Fruit fly (Drosophila melanogaster) whole organism, prepupa: Measurements from ENCODE around the gene THADA.

Source experiments
- Blimp-1 ChIP-seq: fragments of 200-800 bp; sonication (Bioruptor generic); optimal IDR thresholded peaks from 3 replicates; lab custom pipeline; 2017; ENCODE audit warnings: missing biosample characterization, missing genetic modification characterization, mild to moderate bottlenecking, moderate library complexity, missing genetic modification reagents
- CG10631 ChIP-seq: fragments of 200-800 bp; sonication (Bioruptor generic); optimal IDR thresholded peaks from 2 replicates; lab custom pipeline; 2016; ENCODE audit warnings: missing biosample characterization, missing genetic modification characterization
- CG10669 ChIP-seq: fragments of 200-800 bp; sonication (Bioruptor generic); optimal IDR thresholded peaks from 3 replicates; lab custom pipeline; 2018; ENCODE audit warnings: missing biosample characterization, mild to moderate bottlenecking, missing genetic modification characterization, moderate library complexity
- CG11294 ChIP-seq: fragments of 200-800 bp; sonication (Bioruptor generic); IDR thresholded peaks from 2 replicates; pipeline ENCODE4 v1.3.6; 2022; ENCODE audit warnings: missing biosample characterization, missing genetic modification characterization
- CG11762 ChIP-seq: fragments of 200-800 bp; sonication (Bioruptor generic); optimal IDR thresholded peaks from 3 replicates; lab custom pipeline; 2016; ENCODE audit warnings: missing biosample characterization, missing genetic modification characterization; ENCODE audit not compliant: insufficient read depth
- CG11902 ChIP-seq: fragments of 200-800 bp; sonication (Bioruptor generic); optimal IDR thresholded peaks from 3 replicates; lab custom pipeline; 2016; ENCODE audit warnings: missing biosample characterization, missing genetic modification characterization
- CG1621 ChIP-seq: fragments of 200-800 bp; sonication (Bioruptor generic); optimal IDR thresholded peaks from 3 replicates; lab custom pipeline; 2018; ENCODE audit warnings: missing biosample characterization, mild to moderate bottlenecking, missing genetic modification characterization
- CG16779 ChIP-seq: fragments of 200-800 bp; sonication (Bioruptor generic); optimal IDR thresholded peaks from 3 replicates; lab custom pipeline; 2017; ENCODE audit warnings: missing biosample characterization, mild to moderate bottlenecking, missing genetic modification characterization
- CG3032 ChIP-seq: fragments of 200-800 bp; optimal IDR thresholded peaks from 2 replicates; lab custom pipeline; 2019; ENCODE audit warnings: missing biosample characterization, mild to moderate bottlenecking, missing genetic modification characterization, moderate library complexity
- CG31627 ChIP-seq: fragments of 200-800 bp; sonication (Bioruptor generic); optimal IDR thresholded peaks from 3 replicates; lab custom pipeline; 2016; ENCODE audit warnings: missing biosample characterization, missing genetic modification characterization
- CG3919 ChIP-seq: fragments of 200-800 bp; sonication (Bioruptor generic); optimal IDR thresholded peaks from 3 replicates; lab custom pipeline; 2016; ENCODE audit warnings: missing biosample characterization, missing genetic modification characterization
- CG4318 ChIP-seq: fragments of 200-800 bp; sonication (Bioruptor generic); optimal IDR thresholded peaks from 3 replicates; lab custom pipeline; 2017; ENCODE audit warnings: missing biosample characterization, mild to moderate bottlenecking, missing genetic modification characterization
- CG6276 ChIP-seq: fragments of 200-800 bp; sonication (Bioruptor generic); optimal IDR thresholded peaks from 2 replicates; lab custom pipeline; 2017; ENCODE audit warnings: missing biosample characterization, mild to moderate bottlenecking, missing genetic modification characterization
- CG6792 ChIP-seq: fragments of 200-800 bp; sonication (Bioruptor generic); optimal IDR thresholded peaks from 3 replicates; lab custom pipeline; 2016; ENCODE audit warnings: missing biosample characterization, missing genetic modification characterization
- CG6854 ChIP-seq: fragments of 200-800 bp; sonication (Bioruptor generic); optimal IDR thresholded peaks from 2 replicates; lab custom pipeline; 2017; ENCODE audit warnings: missing biosample characterization, mild to moderate bottlenecking, missing genetic modification characterization
- CG7368 ChIP-seq: fragments of 200-800 bp; sonication (Bioruptor generic); optimal IDR thresholded peaks from 3 replicates; lab custom pipeline; 2016; ENCODE audit warnings: missing biosample characterization, missing genetic modification characterization
- CG8119 ChIP-seq: fragments of 200-800 bp; sonication (Bioruptor generic); IDR thresholded peaks from 3 replicates; pipeline ENCODE4 v1.3.6; 2022; ENCODE audit warnings: missing biosample characterization, missing genetic modification characterization
- CG8632 ChIP-seq: fragments of 200-800 bp; sonication (Bioruptor generic); optimal IDR thresholded peaks from 3 replicates; lab custom pipeline; 2016; ENCODE audit warnings: missing biosample characterization, missing genetic modification characterization
- CG9139 ChIP-seq: fragments of 200-800 bp; sonication (Bioruptor generic); optimal IDR thresholded peaks from 3 replicates; lab custom pipeline; 2017; ENCODE audit warnings: missing biosample characterization, mild to moderate bottlenecking, missing genetic modification characterization
- Eip75B ChIP-seq: fragments of 200-800 bp; sonication (Bioruptor generic); optimal IDR thresholded peaks from 3 replicates; lab custom pipeline; 2016; ENCODE audit warnings: missing biosample characterization, missing genetic modification characterization
- Eip78C ChIP-seq: fragments of 200-800 bp; sonication (Bioruptor generic); peaks from one replicate; lab custom pipeline; 2016; ENCODE audit warnings: missing biosample characterization, missing genetic modification characterization
- Eip93F ChIP-seq: fragments of 200-800 bp; sonication (Bioruptor generic); optimal IDR thresholded peaks from 2 replicates; lab custom pipeline; 2016; ENCODE audit warnings: missing biosample characterization, mild to moderate bottlenecking, missing genetic modification characterization
- Ets21C ChIP-seq: fragments of 200-800 bp; sonication (Bioruptor generic); optimal IDR thresholded peaks from 3 replicates; lab custom pipeline; 2016; ENCODE audit warnings: missing biosample characterization, missing genetic modification characterization
- Ets96B ChIP-seq: fragments of 200-800 bp; optimal IDR thresholded peaks from 2 replicates; lab custom pipeline; 2019; ENCODE audit warnings: missing biosample characterization, mild to moderate bottlenecking, missing genetic modification characterization, moderate library complexity
- Gug ChIP-seq: fragments of 200-800 bp; sonication (Bioruptor generic); IDR thresholded peaks from 2 replicates; pipeline ENCODE4 v1.3.6; 2022; ENCODE audit warnings: missing biosample characterization, missing genetic modification characterization
- Hr4 ChIP-seq: fragments of 200-800 bp; sonication (Bioruptor generic); optimal IDR thresholded peaks from 3 replicates; lab custom pipeline; 2016; ENCODE audit warnings: missing biosample characterization, missing genetic modification characterization
- Met ChIP-seq: fragments of 200-800 bp; sonication (Bioruptor generic); optimal IDR thresholded peaks from 3 replicates; lab custom pipeline; 2016; ENCODE audit warnings: missing biosample characterization, missing genetic modification characterization
- OdsH ChIP-seq: fragments of 200-800 bp; sonication (Bioruptor generic); optimal IDR thresholded peaks from 3 replicates; lab custom pipeline; 2016; ENCODE audit warnings: missing biosample characterization, missing genetic modification characterization
- Sox14 ChIP-seq: fragments of 200-800 bp; sonication (Bioruptor generic); optimal IDR thresholded peaks from 3 replicates; lab custom pipeline; 2016; ENCODE audit warnings: missing biosample characterization, missing genetic modification characterization
- Sox15 ChIP-seq: fragments of 200-800 bp; sonication (Bioruptor generic); optimal IDR thresholded peaks from 3 replicates; lab custom pipeline; 2016; ENCODE audit warnings: missing biosample characterization, missing genetic modification characterization
- achi ChIP-seq: fragments of 200-800 bp; sonication (Bioruptor generic); optimal IDR thresholded peaks from 3 replicates; lab custom pipeline; 2016; ENCODE audit warnings: missing biosample characterization, missing genetic modification characterization
- acj6 ChIP-seq: fragments of 200-800 bp; sonication (Bioruptor generic); optimal IDR thresholded peaks from 3 replicates; lab custom pipeline; 2016; ENCODE audit warnings: missing biosample characterization, missing genetic modification characterization
- cyc ChIP-seq: fragments of 200-800 bp; sonication (Bioruptor generic); optimal IDR thresholded peaks from 3 replicates; lab custom pipeline; 2016; ENCODE audit warnings: missing biosample characterization, missing genetic modification characterization
- dac ChIP-seq: fragments of 200-800 bp; sonication (Bioruptor generic); optimal IDR thresholded peaks from 2 replicates; lab custom pipeline; 2017; ENCODE audit warnings: missing biosample characterization, mild to moderate bottlenecking, missing genetic modification characterization
- dsx ChIP-seq: fragments of 200-800 bp; optimal IDR thresholded peaks from 3 replicates; lab custom pipeline; 2019; ENCODE audit warnings: missing biosample characterization, mild to moderate bottlenecking, missing genetic modification characterization, moderate library complexity; ENCODE audit not compliant: poor library complexity, severe bottlenecking
- eg ChIP-seq: fragments of 200-800 bp; sonication (Bioruptor generic); IDR thresholded peaks from 3 replicates; pipeline ENCODE4 v1.3.6; 2022; ENCODE audit warnings: missing biosample characterization, missing genetic modification characterization
- fd59A ChIP-seq: fragments of 200-800 bp; sonication (Bioruptor generic); optimal IDR thresholded peaks from 2 replicates; lab custom pipeline; 2017; ENCODE audit warnings: missing biosample characterization, mild to moderate bottlenecking, missing genetic modification characterization, missing genetic modification reagents
- fkh ChIP-seq: fragments of 200-800 bp; sonication (Bioruptor generic); optimal IDR thresholded peaks from 3 replicates; lab custom pipeline; 2017; ENCODE audit warnings: missing biosample characterization, mild to moderate bottlenecking, missing genetic modification characterization, moderate library complexity
- lz ChIP-seq: fragments of 200-800 bp; sonication (Bioruptor generic); optimal IDR thresholded peaks from 3 replicates; lab custom pipeline; 2016; ENCODE audit warnings: missing biosample characterization, missing genetic modification characterization
- net ChIP-seq: fragments of 200-800 bp; sonication (Bioruptor generic); optimal IDR thresholded peaks from 3 replicates; lab custom pipeline; 2016; ENCODE audit warnings: missing biosample characterization, missing genetic modification characterization
- pdm3 ChIP-seq: fragments of 200-800 bp; sonication (Bioruptor generic); optimal IDR thresholded peaks from 3 replicates; lab custom pipeline; 2016; ENCODE audit warnings: missing biosample characterization, missing genetic modification characterization
- salr ChIP-seq, 2 experiments: fragments of 200-800 bp; sonication (Bioruptor generic); optimal IDR thresholded peaks; 3 replicates each; lab custom pipeline; 2016 to 2018; ENCODE audit warnings: missing biosample characterization in 2 of 2, missing genetic modification characterization in 2 of 2, mild to moderate bottlenecking in 1 of 2
- spab ChIP-seq: fragments of 200-800 bp; sonication (Bioruptor generic); optimal IDR thresholded peaks from 2 replicates; lab custom pipeline; 2017; ENCODE audit warnings: missing biosample characterization, mild to moderate bottlenecking, missing genetic modification characterization, missing genetic modification reagents
- svp ChIP-seq: fragments of 200-800 bp; sonication (Bioruptor generic); peaks from one replicate; lab custom pipeline; 2016; ENCODE audit warnings: missing biosample characterization, missing genetic modification characterization
- vri ChIP-seq: fragments of 200-800 bp; sonication (Bioruptor generic); optimal IDR thresholded peaks from 3 replicates; lab custom pipeline; 2016; ENCODE audit warnings: missing biosample characterization, mild to moderate bottlenecking, missing genetic modification characterization

The THADA gene

dm6 chrX:19878342-19879204 is 13.2 kb upstream of the THADA start (continued):
- no peak for TF ChIP-seq Blimp-1 (GFP tag; lab: Kevin White, UChicago)
- TF ChIP-seq Ets21C (GFP tag; lab: Kevin White, UChicago), result peak; percentile 3
- TF ChIP-seq spab, result peak; percentile 9
- peak; percentile 40 for TF ChIP-seq lz (GFP tag; lab: Kevin White, UChicago)
- peak; percentile 62 for TF ChIP-seq Eip75B (GFP tag; lab: Kevin White, UChicago)
- no peak for TF ChIP-seq CG11294 (GFP tag; lab: Robert Waterston, UW)
- no peak for TF ChIP-seq CG16779
- peak; percentile 59 for TF ChIP-seq Ets96B (tag; lab: Kevin White, UChicago)
- TF ChIP-seq dac (GFP tag; lab: Kevin White, UChicago), result no peak
- TF ChIP-seq CG6792, result peak; percentile 46
- peak; percentile 60 for TF ChIP-seq CG8632 (GFP tag; lab: Kevin White, UChicago)
- peak; percentile 29 for TF ChIP-seq Sox14 (GFP tag; lab: Kevin White, UChicago)
- TF ChIP-seq OdsH (GFP tag; lab: Kevin White, UChicago), result peak; percentile 61
- peak; percentile 92 for TF ChIP-seq Eip78C (GFP tag; lab: Kevin White, UChicago)
- TF ChIP-seq CG4318, result peak; percentile 20
- peak; percentile 28 for TF ChIP-seq dsx (GFP tag; lab: Kevin White, UChicago)
- TF ChIP-seq achi, result peak; percentile 71
- no peak for TF ChIP-seq vri (GFP tag; lab: Kevin White, UChicago)
- no peak for TF ChIP-seq Eip93F (GFP tag; lab: Kevin White, UChicago)
- TF ChIP-seq CG3919 (GFP tag; lab: Kevin White, UChicago), result peak; percentile 37
- TF ChIP-seq acj6 (GFP tag; lab: Kevin White, UChicago), result peak; percentile 69
- TF ChIP-seq CG8119 (GFP tag; lab: Robert Waterston, UW), result peak; percentile 61
- TF ChIP-seq fkh, result no peak
- TF ChIP-seq CG11762 (GFP tag; lab: Kevin White, UChicago), result peak; percentile 42
- no peak for TF ChIP-seq CG11902 (GFP tag; lab: Kevin White, UChicago)
- TF ChIP-seq CG10631 (GFP tag; lab: Kevin White, UChicago), result peak; percentile 50
- no peak for TF ChIP-seq Gug (GFP tag; lab: Robert Waterston, UW)
- TF ChIP-seq, all 60 proteins: peak for 42

DNA sequence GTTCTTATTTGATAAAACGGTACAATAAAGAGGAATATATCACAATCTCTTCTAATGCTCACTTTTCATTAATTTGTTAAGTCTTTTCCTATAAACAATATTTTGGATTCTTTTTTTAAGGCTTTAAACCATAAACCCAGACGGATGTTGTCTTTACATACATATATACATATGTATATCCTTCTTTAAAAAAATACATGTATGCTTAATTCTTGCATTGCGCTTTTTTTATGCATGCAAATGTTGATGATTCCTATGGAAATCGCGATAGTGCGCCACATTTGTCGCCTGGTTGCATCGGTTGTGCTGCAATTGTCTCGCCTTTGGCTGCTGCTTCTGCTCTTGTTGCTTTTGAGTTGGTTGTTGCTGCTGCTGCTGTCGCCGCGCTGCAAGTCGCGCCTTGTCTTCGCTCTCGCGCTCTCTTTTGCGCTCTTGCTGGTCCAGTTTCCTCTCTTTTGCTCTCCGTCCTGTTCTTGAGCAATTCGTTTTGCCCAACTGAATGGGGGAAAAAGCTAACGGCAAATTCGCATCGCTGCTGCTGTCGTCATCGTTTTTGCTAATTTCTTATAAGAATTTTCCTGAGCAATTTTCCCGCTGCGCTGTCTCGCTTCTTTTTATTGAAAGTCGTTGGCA is 11.6 kb upstream of the THADA start:
- TF ChIP-seq Sox15 (GFP tag; lab: Kevin White, UChicago) (peak; percentile 77), CG3919 (GFP tag; lab: Kevin White, UChicago) (peak; percentile 87), CG6792 (peak; percentile 84), fkh (no peak), CG6276 (GFP tag; lab: Kevin White, UChicago) (peak; percentile 82), Gug (GFP tag; lab: Robert Waterston, UW) (peak; percentile 66), CG1621 (tag; lab: Kevin White, UChicago) (peak; percentile 70), Ets21C (GFP tag; lab: Kevin White, UChicago) (peak; percentile 59), eg (peak; percentile 63; the same call in 2 of the 3 replicates), net (peak; percentile 86), OdsH (GFP tag; lab: Kevin White, UChicago) (peak; percentile 87), CG8632 (GFP tag; lab: Kevin White, UChicago) (peak; percentile 86), CG7368 (GFP tag; lab: Kevin White, UChicago) (peak; percentile 71), CG11294 (GFP tag; lab: Robert Waterston, UW) (peak; percentile 52; the same call in 1 of the 2 replicates), CG9139 (GFP tag; lab: Kevin White, UChicago) (peak; percentile 71), CG3032 (tag; lab: Kevin White, UChicago) (peak; percentile 83), Eip78C (GFP tag; lab: Kevin White, UChicago) (peak; percentile 97), salr (GFP tag; optimal IDR thresholded peaks at IDR 0.05; lab: Kevin White, UChicago) (peak; percentile 57 to 87), Hr4 (GFP tag; lab: Kevin White, UChicago) (peak; percentile 81), CG10669 (GFP tag; lab: Kevin White, UChicago) (peak; percentile 82), acj6 (GFP tag; lab: Kevin White, UChicago) (peak; percentile 90), pdm3 (GFP tag; lab: Kevin White, UChicago) (peak; percentile 88), fd59A (GFP tag; lab: Kevin White, UChicago) (peak; percentile 79), svp (GFP tag; lab: Kevin White, UChicago) (peak; percentile 88), Met (peak; percentile 84), CG31627 (GFP tag; lab: Kevin White, UChicago) (peak; percentile 70), CG6854 (GFP tag; lab: Kevin White, UChicago) (peak; percentile 60), cyc (GFP tag; lab: Kevin White, UChicago) (peak; percentile 74), Eip75B (GFP tag; lab: Kevin White, UChicago) (peak; percentile 87), spab (peak; percentile 80), Blimp-1 (GFP tag; lab: Kevin White, UChicago) (peak; percentile 60)
